Fruit fly (Drosophila melanogaster) whole organism, embryonic: Measurements from ENCODE around the gene ast.

Experiments
- Atf6 ChIP-seq: fragments of 200-800 bp; sonication (Bioruptor generic); IDR thresholded peaks from 2 replicates; pipeline ENCODE4 v1.3.6; 2022; ENCODE audit warnings: missing biosample characterization, missing genetic modification characterization
- B-H1 ChIP-seq: fragments of 200-800 bp; sonication (Bioruptor generic); IDR thresholded peaks from 3 replicates; pipeline ENCODE4 v1.3.6; 2022; ENCODE audit warnings: missing biosample characterization, missing genetic modification characterization
- CG10267 ChIP-seq: fragments of 200-800 bp; sonication (Bioruptor generic); optimal IDR thresholded peaks from 2 replicates; lab custom pipeline; 2018; ENCODE audit warnings: missing biosample characterization, mild to moderate bottlenecking, missing genetic modification characterization, moderate library complexity
- CG10431 ChIP-seq: fragments of 200-800 bp; sonication (Bioruptor generic); optimal IDR thresholded peaks from 3 replicates; lab custom pipeline; 2018; ENCODE audit warnings: missing biosample characterization, mild to moderate bottlenecking, missing genetic modification characterization
- CG10543 ChIP-seq: fragments of 200-800 bp; sonication (Bioruptor generic); optimal IDR thresholded peaks from 3 replicates; lab custom pipeline; 2017; ENCODE audit warnings: missing biosample characterization, mild to moderate bottlenecking, missing genetic modification characterization, moderate library complexity
- CG10565 ChIP-seq: fragments of 200-800 bp; sonication (Bioruptor generic); optimal IDR thresholded peaks from 3 replicates; lab custom pipeline; 2016; ENCODE audit warnings: missing biosample characterization, mild to moderate bottlenecking, missing genetic modification characterization
- CG10979 ChIP-seq: fragments of 200-800 bp; sonication (Bioruptor generic); optimal IDR thresholded peaks from 2 replicates; lab custom pipeline; 2018; ENCODE audit warnings: missing biosample characterization, mild to moderate bottlenecking, missing genetic modification characterization, moderate library complexity
- CG12744 ChIP-seq: fragments of 200-800 bp; sonication (Bioruptor generic); optimal IDR thresholded peaks from 2 replicates; lab custom pipeline; 2016; ENCODE audit warnings: missing biosample characterization, missing genetic modification characterization
- CG13296 ChIP-seq: fragments of 200-800 bp; sonication (Bioruptor generic); optimal IDR thresholded peaks from 3 replicates; lab custom pipeline; 2018; ENCODE audit warnings: missing biosample characterization, mild to moderate bottlenecking, missing genetic modification characterization
- CG14667 ChIP-seq: fragments of 200-800 bp; sonication (Bioruptor generic); IDR thresholded peaks from 2 replicates; pipeline ENCODE4 v1.3.6; 2022; ENCODE audit warnings: missing biosample characterization, missing genetic modification characterization
- CG14965 ChIP-seq: fragments of 200-800 bp; sonication (Bioruptor generic); optimal IDR thresholded peaks from 2 replicates; lab custom pipeline; 2016; ENCODE audit warnings: missing biosample characterization, missing genetic modification characterization, borderline replicate concordance
- CG1529 ChIP-seq: fragments of 200-800 bp; sonication (Bioruptor generic); optimal IDR thresholded peaks from 3 replicates; lab custom pipeline; 2018; ENCODE audit warnings: missing biosample characterization, missing genetic modification characterization
- CG17612 ChIP-seq: fragments of 200-800 bp; sonication (Bioruptor generic); IDR thresholded peaks from 2 replicates; pipeline ENCODE4 v1.3.6; 2022; ENCODE audit warnings: missing biosample characterization, missing genetic modification characterization
- CG18476 ChIP-seq: fragments of 200-800 bp; sonication (Bioruptor generic); optimal IDR thresholded peaks from 2 replicates; lab custom pipeline; 2016; ENCODE audit warnings: missing biosample characterization, mild to moderate bottlenecking, missing genetic modification characterization
- CG18764 ChIP-seq: fragments of 200-800 bp; sonication (Bioruptor generic); optimal IDR thresholded peaks from 3 replicates; lab custom pipeline; 2016; ENCODE audit warnings: missing biosample characterization, missing genetic modification characterization
- CG2120 ChIP-seq: fragments of 200-800 bp; sonication (Bioruptor generic); optimal IDR thresholded peaks from 3 replicates; lab custom pipeline; 2016; ENCODE audit warnings: missing biosample characterization, missing genetic modification characterization
- CG31365 ChIP-seq: fragments of 200-800 bp; sonication (Bioruptor generic); optimal IDR thresholded peaks from 2 replicates; lab custom pipeline; 2018; ENCODE audit warnings: missing biosample characterization, mild to moderate bottlenecking, missing genetic modification characterization
- CG3281 ChIP-seq: fragments of 200-800 bp; sonication (Bioruptor generic); optimal IDR thresholded peaks from 3 replicates; lab custom pipeline; 2017; ENCODE audit warnings: missing biosample characterization, mild to moderate bottlenecking, missing genetic modification characterization
- CG9609 ChIP-seq: fragments of 200-800 bp; sonication (Bioruptor generic); optimal IDR thresholded peaks from 3 replicates; lab custom pipeline; 2016; ENCODE audit warnings: missing biosample characterization, missing genetic modification characterization
- CG9932 ChIP-seq: fragments of 200-800 bp; sonication (Bioruptor generic); IDR thresholded peaks from 2 replicates; pipeline ENCODE4 v1.3.6; 2022; ENCODE audit warnings: missing biosample characterization, missing genetic modification characterization
- Dbx ChIP-seq: fragments of 200-800 bp; sonication (Bioruptor generic); IDR thresholded peaks from 3 replicates; pipeline ENCODE4 v1.3.6; 2022; ENCODE audit warnings: missing biosample characterization, missing genetic modification characterization
- Ets65A ChIP-seq: fragments of 200-800 bp; sonication (Bioruptor generic); peaks from one replicate; lab custom pipeline; 2016; ENCODE audit warnings: missing biosample characterization, missing genetic modification characterization
- Gug ChIP-seq: fragments of 200-800 bp; sonication (Bioruptor generic); IDR thresholded peaks from 4 replicates; pipeline ENCODE4 v1.3.6; 2022; ENCODE audit warnings: missing biosample characterization, missing genetic modification characterization
- H2.0 ChIP-seq: fragments of 200-800 bp; sonication (Bioruptor generic); IDR thresholded peaks from 2 replicates; pipeline ENCODE4 v1.3.6; 2022; ENCODE audit warnings: missing biosample characterization, missing genetic modification characterization
- MBD-R2 ChIP-seq: fragments of 200-800 bp; sonication (Bioruptor generic); IDR thresholded peaks from 2 replicates; pipeline ENCODE4 v1.3.6; 2022; ENCODE audit warnings: missing biosample characterization, missing genetic modification characterization
- Meics ChIP-seq: fragments of 200-800 bp; sonication (Bioruptor generic); optimal IDR thresholded peaks from 2 replicates; lab custom pipeline; 2017; ENCODE audit warnings: missing biosample characterization, mild to moderate bottlenecking, missing genetic modification characterization
- NC2α ChIP-seq: fragments of 200-800 bp; sonication (Bioruptor generic); optimal IDR thresholded peaks from 2 replicates; lab custom pipeline; 2016; ENCODE audit warnings: missing biosample characterization, missing genetic modification characterization
- NC2β ChIP-seq: fragments of 200-800 bp; sonication (Bioruptor generic); optimal IDR thresholded peaks from 2 replicates; lab custom pipeline; 2016; ENCODE audit warnings: missing biosample characterization, missing genetic modification characterization
- NFAT ChIP-seq: fragments of 200-800 bp; sonication (Bioruptor generic); IDR thresholded peaks from 2 replicates; pipeline ENCODE4 v1.3.6; 2022; ENCODE audit warnings: missing biosample characterization, missing genetic modification characterization
- Nf-YC ChIP-seq: fragments of 200-800 bp; optimal IDR thresholded peaks from 3 replicates; lab custom pipeline; 2019; ENCODE audit warnings: missing biosample characterization, mild to moderate bottlenecking, missing genetic modification characterization, moderate library complexity
- Ravus ChIP-seq: fragments of 200-800 bp; sonication (Bioruptor generic); IDR thresholded peaks from 2 replicates; pipeline ENCODE4 v1.3.6; 2022; ENCODE audit warnings: missing biosample characterization, missing genetic modification characterization
- YL-1 ChIP-seq: fragments of 200-800 bp; sonication (Bioruptor generic); optimal IDR thresholded peaks from 3 replicates; lab custom pipeline; 2017; ENCODE audit warnings: missing biosample characterization, mild to moderate bottlenecking, missing genetic modification characterization
- ab ChIP-seq: fragments of 200-800 bp; sonication (Bioruptor generic); optimal IDR thresholded peaks from 2 replicates; lab custom pipeline; 2016; ENCODE audit warnings: missing biosample characterization, missing genetic modification characterization
- cg ChIP-seq: fragments of 200-800 bp; sonication (Bioruptor generic); optimal IDR thresholded peaks from 3 replicates; lab custom pipeline; 2019; ENCODE audit warnings: missing biosample characterization, mild to moderate bottlenecking, missing genetic modification characterization, moderate library complexity
- crc ChIP-seq: fragments of 200-800 bp; sonication (Bioruptor generic); optimal IDR thresholded peaks from 2 replicates; lab custom pipeline; 2016; ENCODE audit warnings: missing biosample characterization, missing genetic modification characterization
- da ChIP-seq: fragments of 200-800 bp; sonication (Bioruptor generic); optimal IDR thresholded peaks from 2 replicates; lab custom pipeline; 2016; ENCODE audit warnings: missing biosample characterization, missing genetic modification characterization
- emc ChIP-seq: fragments of 200-800 bp; sonication (Bioruptor generic); optimal IDR thresholded peaks from 2 replicates; lab custom pipeline; 2016; ENCODE audit warnings: missing biosample characterization, missing genetic modification characterization
- inv ChIP-seq: fragments of 200-800 bp; sonication (Bioruptor generic); IDR thresholded peaks from 2 replicates; pipeline ENCODE4 v1.3.6; 2022; ENCODE audit warnings: missing biosample characterization, missing genetic modification characterization; ENCODE audit not compliant: partially characterized antibody
- kah ChIP-seq: fragments of 200-800 bp; sonication (Bioruptor generic); optimal IDR thresholded peaks from 2 replicates; lab custom pipeline; 2018; ENCODE audit warnings: missing biosample characterization, mild to moderate bottlenecking, missing genetic modification characterization
- knrl ChIP-seq: fragments of 200-800 bp; sonication (Bioruptor generic); IDR thresholded peaks from 3 replicates; pipeline ENCODE4 v1.3.6; 2022; ENCODE audit warnings: missing biosample characterization, missing genetic modification characterization; ENCODE audit not compliant: partially characterized antibody
- lab ChIP-seq: fragments of 200-800 bp; sonication (Bioruptor generic); optimal IDR thresholded peaks from 3 replicates; lab custom pipeline; 2017; ENCODE audit warnings: missing biosample characterization, missing genetic modification characterization, mild to moderate bottlenecking, moderate library complexity, missing genetic modification reagents
- oc ChIP-seq: fragments of 200-800 bp; sonication (Bioruptor generic); optimal IDR thresholded peaks from 2 replicates; lab custom pipeline; 2018; ENCODE audit warnings: missing biosample characterization, mild to moderate bottlenecking, missing genetic modification characterization, moderate library complexity
- otp ChIP-seq: fragments of 200-800 bp; sonication (Bioruptor generic); IDR thresholded peaks from 3 replicates; pipeline ENCODE4, ENCODE4 v1.3.6; 2022; ENCODE audit warnings: missing biosample characterization, missing genetic modification characterization
- pan ChIP-seq, 4 experiments: fragments of >200 bp in 3 of 4; fragments of 200-800 bp in 1 of 4; sonication (Bioruptor generic) in 1 of 4; optimal IDR thresholded peaks in 3 of 4; IDR thresholded peaks in 1 of 4; 2 replicates each; pipeline versions ENCODE4 v1.3.6 to Lab custom; 2017 to 2022; ENCODE audit warnings: missing biosample characterization in 2 of 4, missing genetic modification characterization in 2 of 4, mixed read lengths in 1 of 4
- toy ChIP-seq: fragments of 200-800 bp; sonication (Bioruptor generic); IDR thresholded peaks from 2 replicates; pipeline ENCODE4 v1.3.6; 2022; ENCODE audit warnings: missing biosample characterization, missing genetic modification characterization
- trem ChIP-seq: fragments of 200-800 bp; optimal IDR thresholded peaks from 3 replicates; lab custom pipeline; 2019; ENCODE audit warnings: missing biosample characterization, mild to moderate bottlenecking, missing genetic modification characterization, moderate library complexity
- twi ChIP-seq: fragments of 200-800 bp; optimal IDR thresholded peaks from 2 replicates; lab custom pipeline; 2019; ENCODE audit warnings: missing biosample characterization, mild to moderate bottlenecking, missing genetic modification characterization, moderate library complexity
- unpg ChIP-seq: fragments of 200-800 bp; sonication (Bioruptor generic); optimal IDR thresholded peaks from 3 replicates; lab custom pipeline; 2018; ENCODE audit warnings: missing biosample characterization, mild to moderate bottlenecking, missing genetic modification characterization, moderate library complexity
- wek ChIP-seq: fragments of 200-800 bp; sonication (Bioruptor generic); optimal IDR thresholded peaks from 3 replicates; lab custom pipeline; 2018; ENCODE audit warnings: missing biosample characterization, mild to moderate bottlenecking, missing genetic modification characterization, moderate library complexity
- yki ChIP-seq: fragments of >200 bp; optimal IDR thresholded peaks from 3 replicates; lab custom pipeline; 2018
- z ChIP-seq: fragments of 200-800 bp; sonication (Bioruptor generic); IDR thresholded peaks from 3 replicates; pipeline ENCODE4 v1.3.6; 2022; ENCODE audit warnings: missing biosample characterization, missing genetic modification characterization

The ast gene

dm6 chr2L:1070941-1071340 is 6.8 kb upstream of the ast start (continued):
- no peak for TF ChIP-seq inv
- no peak for TF ChIP-seq NC2α (GFP tag; lab: Kevin White, UChicago)
- TF ChIP-seq ab (GFP tag; lab: Kevin White, UChicago): no peak
- peak; percentile 38 for TF ChIP-seq lab (GFP tag; lab: Kevin White, UChicago)
- no peak for TF ChIP-seq YL-1 (GFP tag; lab: Kevin White, UChicago)
- no peak for TF ChIP-seq CG18764 (GFP tag; lab: Kevin White, UChicago)
- no peak for TF ChIP-seq CG10565 (GFP tag; lab: Kevin White, UChicago)
- TF ChIP-seq CG13296 (GFP tag; lab: Kevin White, UChicago): no peak
- TF ChIP-seq CG14965 (GFP tag; lab: Kevin White, UChicago): no peak
- peak; percentile 45 for TF ChIP-seq Ets65A (GFP tag; lab: Kevin White, UChicago)
- no peak for TF ChIP-seq wek (GFP tag; lab: Kevin White, UChicago)
- no peak for TF ChIP-seq CG17612
- no peak for TF ChIP-seq CG31365 (tag; lab: Kevin White, UChicago)
- peak; percentile 61 for TF ChIP-seq CG9932 (GFP tag; lab: Robert Waterston, UW)
- no peak for TF ChIP-seq kah (GFP tag; lab: Kevin White, UChicago)
- no peak for TF ChIP-seq CG14667 (GFP tag; lab: Robert Waterston, UW)
- TF ChIP-seq twi (tag; lab: Kevin White, UChicago): no peak
- no peak for TF ChIP-seq oc (tag; lab: Kevin White, UChicago)
- TF ChIP-seq MBD-R2 (GFP tag; lab: Robert Waterston, UW): no peak
- TF ChIP-seq cg (GFP tag; lab: Kevin White, UChicago): no peak
- 0 out of 2 replicates have a peak, but pooled peaks have one; percentile 44 for TF ChIP-seq toy (GFP tag; lab: Robert Waterston, UW)
- TF ChIP-seq CG2120 (GFP tag; lab: Kevin White, UChicago): peak; percentile 59
- TF ChIP-seq emc: no peak
- no peak for TF ChIP-seq CG10979 (tag; lab: Kevin White, UChicago)
- 0 out of 2 replicates have a peak, but pooled peaks have one; percentile 18 for TF ChIP-seq Atf6 (GFP tag; lab: Robert Waterston, UW)
- peak; percentile 49; the same call in 2 of the 4 replicates for TF ChIP-seq Gug
- TF ChIP-seq CG1529 (GFP tag; lab: Kevin White, UChicago): no peak
- no peak for TF ChIP-seq knrl (GFP tag; lab: Robert Waterston, UW)
- 0 out of 2 replicates have a peak, but pooled peaks have one; percentile 12 for TF ChIP-seq NFAT (GFP tag; lab: Robert Waterston, UW)
- TF ChIP-seq CG10431 (GFP tag; lab: Kevin White, UChicago): no peak
- no peak for TF ChIP-seq pan (optimal IDR thresholded peaks at IDR 0.05; lab: Kevin White, UChicago)
- TF ChIP-seq pan (GFP tag; optimal IDR thresholded peaks at IDR 0.05 in 1 of 2, IDR thresholded peaks at IDR 0.05 in 1 of 2): peak in 1 of 2 experiments; percentile 49
- TF ChIP-seq Dbx (GFP tag; lab: Robert Waterston, UW): peak; percentile 62
- TF ChIP-seq CG3281 (GFP tag; lab: Kevin White, UChicago): no peak
- no peak for TF ChIP-seq NC2β (GFP tag; lab: Kevin White, UChicago)
- TF ChIP-seq Nf-YC (tag; lab: Kevin White, UChicago): no peak
- TF ChIP-seq crc (GFP tag; lab: Kevin White, UChicago): no peak
- no peak for TF ChIP-seq B-H1
- TF ChIP-seq trem (tag; lab: Kevin White, UChicago): no peak
- peak; percentile 33 for TF ChIP-seq Meics (GFP tag; lab: Kevin White, UChicago)
- TF ChIP-seq unpg (GFP tag; lab: Kevin White, UChicago): peak; percentile 29
- no peak for TF ChIP-seq CG12744 (GFP tag; lab: Kevin White, UChicago)
- no peak for TF ChIP-seq CG10267 (tag; lab: Kevin White, UChicago)
- TF ChIP-seq z (GFP tag; lab: Robert Waterston, UW): no peak
- peak; percentile 4 for TF ChIP-seq CG10543
- no peak for TF ChIP-seq CG18476 (GFP tag; lab: Kevin White, UChicago)
- TF ChIP-seq otp (GFP tag; lab: Robert Waterston, UW): 0 out of 3 replicates have a peak, but pooled peaks have one; percentile 39
- no peak for TF ChIP-seq da (GFP tag; lab: Kevin White, UChicago)
- TF ChIP-seq Ravus (GFP tag; lab: Robert Waterston, UW): no peak
- no peak for TF ChIP-seq yki (lab: Kevin White, UChicago)
- TF ChIP-seq H2.0 (GFP tag; lab: Robert Waterston, UW): peak; percentile 52; the same call in 1 of the 2 replicates
- no peak for TF ChIP-seq CG9609 (GFP tag; lab: Kevin White, UChicago)
